Fruit fly (Drosophila melanogaster) whole organism, adult: Measurements from ENCODE around the gene CG31106.

ENCODE experiments used
- CG11617 ChIP-seq: fragments of 200-800 bp; sonication (Bioruptor generic); optimal IDR thresholded peaks from 2 replicates; lab custom pipeline; 2017; ENCODE audit warnings: mild to moderate bottlenecking, missing biosample characterization, missing genetic modification reagents, missing genetic modification characterization
- CG12768 ChIP-seq: fragments of 200-800 bp; sonication (Bioruptor generic); optimal IDR thresholded peaks from 2 replicates; lab custom pipeline; 2017; ENCODE audit warnings: missing biosample characterization, missing genetic modification characterization, mild to moderate bottlenecking, moderate library complexity, missing genetic modification reagents
- CG14711 ChIP-seq: fragments of 200-800 bp; sonication (Bioruptor generic); optimal IDR thresholded peaks from 2 replicates; lab custom pipeline; 2018; ENCODE audit warnings: missing biosample characterization, mild to moderate bottlenecking, missing genetic modification characterization, moderate library complexity
- CG1620 ChIP-seq: fragments of 200-800 bp; sonication (Bioruptor generic); optimal IDR thresholded peaks from 2 replicates; lab custom pipeline; 2016; ENCODE audit warnings: missing biosample characterization, missing genetic modification characterization
- CG33017 ChIP-seq: fragments of 200-800 bp; sonication (Bioruptor generic); optimal IDR thresholded peaks from 2 replicates; lab custom pipeline; 2018; ENCODE audit warnings: missing biosample characterization, mild to moderate bottlenecking, missing genetic modification characterization, moderate library complexity
- CG5204 ChIP-seq: fragments of 200-800 bp; sonication (Bioruptor generic); optimal IDR thresholded peaks from 2 replicates; lab custom pipeline; 2016; ENCODE audit warnings: missing biosample characterization, missing genetic modification characterization
- CG7045 ChIP-seq: fragments of 200-800 bp; sonication (Bioruptor generic); optimal IDR thresholded peaks from 2 replicates; lab custom pipeline; 2017; ENCODE audit warnings: missing biosample characterization, mild to moderate bottlenecking, missing genetic modification characterization
- CG7101 ChIP-seq: fragments of 200-800 bp; sonication (Bioruptor generic); optimal IDR thresholded peaks from 2 replicates; lab custom pipeline; 2018; ENCODE audit warnings: missing biosample characterization, mild to moderate bottlenecking, missing genetic modification characterization, moderate library complexity
- Clk ChIP-seq: fragments of 200-800 bp; sonication (Bioruptor generic); optimal IDR thresholded peaks from 2 replicates; lab custom pipeline; 2017; ENCODE audit warnings: missing biosample characterization, missing genetic modification characterization
- Crg-1 ChIP-seq: fragments of 200-800 bp; sonication (Bioruptor generic); optimal IDR thresholded peaks from 2 replicates; lab custom pipeline; 2016; ENCODE audit warnings: missing biosample characterization, missing genetic modification characterization
- Hr96 ChIP-seq: fragments of 200-800 bp; sonication (Bioruptor generic); optimal IDR thresholded peaks from 2 replicates; lab custom pipeline; 2016; ENCODE audit warnings: missing biosample characterization, missing genetic modification characterization
- Mnt ChIP-seq: fragments of 200-800 bp; sonication (Bioruptor generic); optimal IDR thresholded peaks from 2 replicates; lab custom pipeline; 2016; ENCODE audit warnings: missing biosample characterization, mild to moderate bottlenecking, missing genetic modification characterization
- bab1 ChIP-seq: fragments of 200-800 bp; sonication (Bioruptor generic); optimal IDR thresholded peaks from 3 replicates; lab custom pipeline; 2019; ENCODE audit warnings: missing biosample characterization, mild to moderate bottlenecking, missing genetic modification characterization, moderate library complexity
- cic ChIP-seq: fragments of 200-800 bp; sonication (Bioruptor generic); optimal IDR thresholded peaks from 2 replicates; lab custom pipeline; 2017; ENCODE audit warnings: missing biosample characterization, mild to moderate bottlenecking, missing genetic modification characterization, moderate library complexity
- cnc ChIP-seq, 2 experiments: fragments of >200 bp; optimal IDR thresholded peaks; 2 replicates each; lab custom pipeline; 2017
- kay ChIP-seq: fragments of 200-800 bp; sonication (Bioruptor generic); peaks from one replicate; lab custom pipeline; 2016; ENCODE audit warnings: missing biosample characterization, missing genetic modification characterization, borderline replicate concordance
- ovo ChIP-seq: fragments of 200-800 bp; sonication (Bioruptor generic); optimal IDR thresholded peaks from 2 replicates; lab custom pipeline; 2016; ENCODE audit warnings: missing biosample characterization, missing genetic modification characterization
- pad ChIP-seq: fragments of 200-800 bp; sonication (Bioruptor generic); optimal IDR thresholded peaks from 3 replicates; lab custom pipeline; 2017; ENCODE audit warnings: missing biosample characterization, missing genetic modification characterization, mild to moderate bottlenecking, moderate library complexity, missing genetic modification reagents
- tj ChIP-seq: fragments of 200-800 bp; sonication (Bioruptor generic); optimal IDR thresholded peaks from 3 replicates; lab custom pipeline; 2017; ENCODE audit warnings: missing biosample characterization, mild to moderate bottlenecking, missing genetic modification characterization, moderate library complexity
- toe ChIP-seq: fragments of 200-800 bp; sonication (Bioruptor generic); optimal IDR thresholded peaks from 2 replicates; lab custom pipeline; 2016; ENCODE audit warnings: missing biosample characterization, missing genetic modification characterization

CG31106 gene

dm6 chr3R:25176517-25176916, 39.6 kb upstream of the CG31106 start:
- TF ChIP-seq cnc (optimal IDR thresholded peaks at IDR 0.05; lab: Kevin White, UChicago) (no peak), CG5204 (GFP tag; lab: Kevin White, UChicago) (no peak), CG12768 (GFP tag; lab: Kevin White, UChicago) (no peak), bab1 (GFP tag; lab: Kevin White, UChicago) (no peak), CG14711 (no peak), kay (GFP tag; lab: Kevin White, UChicago) (no peak), CG7101 (tag; lab: Kevin White, UChicago) (no peak), Mnt (GFP tag; lab: Kevin White, UChicago) (no peak), ovo (GFP tag; lab: Kevin White, UChicago) (no peak), CG1620 (no peak), CG11617 (GFP tag; lab: Kevin White, UChicago) (no peak), toe (GFP tag; lab: Kevin White, UChicago) (no peak), tj (GFP tag; lab: Kevin White, UChicago) (no peak), Crg-1 (no peak), Clk (no peak), Hr96 (no peak), pad (no peak), cic (GFP tag; lab: Kevin White, UChicago) (no peak), CG7045 (no peak)

- TF ChIP-seq Crg-1, result no peak
- TF ChIP-seq Clk, result no peak
- TF ChIP-seq CG33017 (tag; lab: Kevin White, UChicago), result no peak
- no peak for TF ChIP-seq CG7101 (tag; lab: Kevin White, UChicago)
- TF ChIP-seq CG1620, result no peak
- TF ChIP-seq kay (GFP tag; lab: Kevin White, UChicago), result no peak
- TF ChIP-seq CG5204 (GFP tag; lab: Kevin White, UChicago), result no peak
- TF ChIP-seq CG11617 (GFP tag; lab: Kevin White, UChicago), result no peak
These were observed 38.7 kb upstream of the CG31106 start for dm6 chr3R:25177429-25177828.

dm6 chr3R:25178521-25178920, 37.6 kb upstream of the CG31106 start:
- no peak for TF ChIP-seq Mnt (GFP tag; lab: Kevin White, UChicago)
- TF ChIP-seq cic (GFP tag; lab: Kevin White, UChicago), result no peak
- no peak for TF ChIP-seq CG1620
- TF ChIP-seq tj (GFP tag; lab: Kevin White, UChicago), result no peak
- TF ChIP-seq CG11617 (GFP tag; lab: Kevin White, UChicago), result no peak
- TF ChIP-seq CG14711, result no peak
- TF ChIP-seq cnc (optimal IDR thresholded peaks at IDR 0.05; lab: Kevin White, UChicago), result no peak
- no peak for TF ChIP-seq CG33017 (tag; lab: Kevin White, UChicago)
- no peak for TF ChIP-seq CG5204 (GFP tag; lab: Kevin White, UChicago)

dm6 chr3R:25181424-25181823, 34.7 kb upstream of the CG31106 start:
- TF ChIP-seq Mnt (GFP tag; lab: Kevin White, UChicago) (no peak), CG33017 (tag; lab: Kevin White, UChicago) (no peak), CG11617 (GFP tag; lab: Kevin White, UChicago) (no peak), CG5204 (GFP tag; lab: Kevin White, UChicago) (no peak), cnc (optimal IDR thresholded peaks at IDR 0.05; lab: Kevin White, UChicago) (no peak), Crg-1 (no peak), Clk (no peak), tj (GFP tag; lab: Kevin White, UChicago) (no peak), bab1 (GFP tag; lab: Kevin White, UChicago) (no peak), toe (GFP tag; lab: Kevin White, UChicago) (no peak), pad (no peak), ovo (GFP tag; lab: Kevin White, UChicago) (no peak), kay (GFP tag; lab: Kevin White, UChicago) (no peak), CG7101 (tag; lab: Kevin White, UChicago) (no peak), Hr96 (no peak), cic (GFP tag; lab: Kevin White, UChicago) (no peak), CG7045 (no peak), CG14711 (no peak), CG1620 (no peak)

dm6 chr3R:25183484-25184442, 32.3 kb upstream of the CG31106 start, which contains the start of gene dan:
Gene dan (plus strand): TSS chr3R:25184383.
- no peak for TF ChIP-seq Mnt (GFP tag; lab: Kevin White, UChicago)
- TF ChIP-seq Hr96, result no peak
- TF ChIP-seq bab1 (GFP tag; lab: Kevin White, UChicago), result no peak
- TF ChIP-seq ovo (GFP tag; lab: Kevin White, UChicago), result no peak
- TF ChIP-seq CG12768 (GFP tag; lab: Kevin White, UChicago), result no peak
- no peak for TF ChIP-seq CG7045
- TF ChIP-seq cic (GFP tag; lab: Kevin White, UChicago), result no peak
- no peak for TF ChIP-seq toe (GFP tag; lab: Kevin White, UChicago)
- TF ChIP-seq CG5204 (GFP tag; lab: Kevin White, UChicago), result no peak
- no peak for TF ChIP-seq CG14711
- no peak for TF ChIP-seq kay (GFP tag; lab: Kevin White, UChicago)
- no peak for TF ChIP-seq Crg-1
- TF ChIP-seq CG1620, result no peak
- no peak for TF ChIP-seq tj (GFP tag; lab: Kevin White, UChicago)
- no peak for TF ChIP-seq Clk
- TF ChIP-seq CG11617 (GFP tag; lab: Kevin White, UChicago), result no peak
- TF ChIP-seq cnc (optimal IDR thresholded peaks at IDR 0.05; lab: Kevin White, UChicago), result no peak
- no peak for TF ChIP-seq CG7101 (tag; lab: Kevin White, UChicago)
- no peak for TF ChIP-seq pad
